Worm (Caenorhabditis elegans) whole organism, mixed stage, embryonic: ENCODE data around the gene ndub-8.

ENCODE experiments used
- M03D4.4 ChIP-seq: sonication (generic microtip); optimal IDR thresholded peaks from 2 replicates; lab custom pipeline; 2017; ENCODE audit warnings: mild to moderate bottlenecking, missing genetic modification characterization, missing compliant biosample characterization
- bed-3 ChIP-seq: fragments of 200-800 bp; sonication (Bioruptor generic); optimal IDR thresholded peaks from 3 replicates; lab custom pipeline; 2018; ENCODE audit warnings: mild to moderate bottlenecking, missing genetic modification characterization, moderate library complexity, missing compliant biosample characterization
- blmp-1 ChIP-seq: fragments of 150-350 bp; optimal IDR thresholded peaks from 2 replicates; lab custom pipeline; 2014; ENCODE audit warnings: missing biosample characterization, missing genetic modification characterization
- ceh-39 ChIP-seq: fragments of 150-350 bp; optimal IDR thresholded peaks from 2 replicates; lab custom pipeline; 2014; ENCODE audit warnings: missing biosample characterization, missing genetic modification characterization
- ceh-43 ChIP-seq: fragments of 200-800 bp; sonication (Bioruptor generic); optimal IDR thresholded peaks from 2 replicates; lab custom pipeline; 2018; ENCODE audit warnings: mild to moderate bottlenecking, missing genetic modification characterization, moderate library complexity, missing compliant biosample characterization
- ceh-83 ChIP-seq: fragments of 200-800 bp; sonication (Bioruptor generic); optimal IDR thresholded peaks from 2 replicates; lab custom pipeline; 2018; ENCODE audit warnings: mild to moderate bottlenecking, missing genetic modification characterization, missing compliant biosample characterization
- ces-1 ChIP-seq: fragments of 150-350 bp; optimal IDR thresholded peaks from 2 replicates; lab custom pipeline; 2014; ENCODE audit warnings: missing biosample characterization, missing genetic modification reagents, missing genetic modification characterization
- cnd-1 ChIP-seq: fragments of 200-800 bp; sonication (Bioruptor generic); optimal IDR thresholded peaks from 2 replicates; lab custom pipeline; 2018; ENCODE audit warnings: mild to moderate bottlenecking, missing genetic modification characterization, missing compliant biosample characterization
- drap-1 ChIP-seq: fragments of 200-800 bp; sonication (Bioruptor generic); optimal IDR thresholded peaks from 3 replicates; lab custom pipeline; 2018; ENCODE audit warnings: mild to moderate bottlenecking, missing genetic modification characterization, missing compliant biosample characterization
- elt-1 ChIP-seq: sonication (generic microtip); optimal IDR thresholded peaks from 2 replicates; lab custom pipeline; 2017; ENCODE audit warnings: missing genetic modification characterization, mild to moderate bottlenecking, missing compliant biosample characterization, antibody characterized with exemption, moderate library complexity, borderline replicate concordance; ENCODE audit not compliant: insufficient read depth
- elt-3 ChIP-seq: fragments of 150-350 bp; optimal IDR thresholded peaks from 2 replicates; lab custom pipeline; 2014; ENCODE audit warnings: missing biosample characterization, missing genetic modification characterization
- flh-1 ChIP-seq: fragments of 200-800 bp; sonication (Bioruptor generic); optimal IDR thresholded peaks from 2 replicates; lab custom pipeline; 2018; ENCODE audit warnings: mild to moderate bottlenecking, missing genetic modification characterization, moderate library complexity, missing compliant biosample characterization
- ham-2 ChIP-seq: fragments of 200-800 bp; sonication (Bioruptor generic); optimal IDR thresholded peaks from 2 replicates; lab custom pipeline; 2018; ENCODE audit warnings: mild to moderate bottlenecking, missing genetic modification characterization, missing compliant biosample characterization
- hlh-1 ChIP-seq: fragments of 150-350 bp; optimal IDR thresholded peaks from 2 replicates; lab custom pipeline; 2014; ENCODE audit warnings: missing biosample characterization, missing genetic modification reagents, missing genetic modification characterization
- lin-13 ChIP-seq: fragments of 150-350 bp; optimal IDR thresholded peaks from 2 replicates; lab custom pipeline; 2014; ENCODE audit warnings: missing biosample characterization, missing genetic modification characterization
- lin-32 ChIP-seq: fragments of 200-800 bp; sonication (Bioruptor generic); optimal IDR thresholded peaks from 2 replicates; lab custom pipeline; 2018; ENCODE audit warnings: mild to moderate bottlenecking, missing genetic modification characterization, missing compliant biosample characterization
- lsy-2 ChIP-seq: fragments of 150-350 bp; optimal IDR thresholded peaks from 2 replicates; lab custom pipeline; 2014; ENCODE audit warnings: missing biosample characterization, missing genetic modification characterization
- mab-5 ChIP-seq: fragments of 150-350 bp; optimal IDR thresholded peaks from 2 replicates; lab custom pipeline; 2014; ENCODE audit warnings: missing biosample characterization, missing genetic modification characterization
- mls-2 ChIP-seq: sonication (generic microtip); optimal IDR thresholded peaks from 2 replicates; lab custom pipeline; 2016; ENCODE audit warnings: mild to moderate bottlenecking, missing genetic modification characterization, moderate library complexity, missing compliant biosample characterization
- nhr-12 ChIP-seq: fragments of 150-350 bp; optimal IDR thresholded peaks from 2 replicates; lab custom pipeline; 2014; ENCODE audit warnings: missing biosample characterization, missing genetic modification characterization
- nhr-2 ChIP-seq: fragments of 150-350 bp; optimal IDR thresholded peaks from 2 replicates; lab custom pipeline; 2014; ENCODE audit warnings: missing biosample characterization, missing genetic modification characterization
- nhr-28 ChIP-seq: fragments of 150-350 bp; optimal IDR thresholded peaks from 2 replicates; lab custom pipeline; 2014; ENCODE audit warnings: missing biosample characterization, missing genetic modification characterization
- nhr-76 ChIP-seq: sonication (generic microtip); optimal IDR thresholded peaks from 2 replicates; lab custom pipeline; 2017; ENCODE audit warnings: missing biosample characterization, missing genetic modification characterization
- pha-4 ChIP-seq: fragments of 150-350 bp; optimal IDR thresholded peaks from 2 replicates; lab custom pipeline; 2018; ENCODE audit warnings: missing biosample characterization, missing genetic modification reagents, missing genetic modification characterization
- sem-2 ChIP-seq: fragments of 200-800 bp; sonication (Bioruptor generic); optimal IDR thresholded peaks from 2 replicates; lab custom pipeline; 2018; ENCODE audit warnings: mild to moderate bottlenecking, missing genetic modification characterization, missing compliant biosample characterization
- snpc-4 ChIP-seq: fragments of 150-350 bp; optimal IDR thresholded peaks from 2 replicates; lab custom pipeline; 2014; ENCODE audit warnings: missing biosample characterization, missing genetic modification characterization
- sptf-1 ChIP-seq: sonication (generic microtip); optimal IDR thresholded peaks from 2 replicates; lab custom pipeline; 2017; ENCODE audit warnings: mild to moderate bottlenecking, missing genetic modification characterization, moderate library complexity, missing compliant biosample characterization
- tbx-8 ChIP-seq: fragments of 200-800 bp; sonication (Bioruptor generic); optimal IDR thresholded peaks from 2 replicates; lab custom pipeline; 2018; ENCODE audit warnings: mild to moderate bottlenecking, missing genetic modification characterization, moderate library complexity, missing compliant biosample characterization
- unc-120 ChIP-seq: sonication (generic microtip); optimal IDR thresholded peaks from 2 replicates; lab custom pipeline; 2017; ENCODE audit warnings: missing genetic modification characterization, missing compliant biosample characterization; ENCODE audit not compliant: poor library complexity, severe bottlenecking
- unc-39 ChIP-seq: fragments of 150-350 bp; optimal IDR thresholded peaks from 2 replicates; lab custom pipeline; 2014; ENCODE audit warnings: missing biosample characterization, missing genetic modification characterization
- unc-62 ChIP-seq: fragments of 150-350 bp; optimal IDR thresholded peaks from 2 replicates; lab custom pipeline; 2014; ENCODE audit warnings: missing biosample characterization, missing genetic modification reagents, missing genetic modification characterization
- zip-8 ChIP-seq: fragments of 150-350 bp; optimal IDR thresholded peaks from 2 replicates; lab custom pipeline; 2014; ENCODE audit warnings: missing biosample characterization, missing genetic modification characterization
- ztf-11 ChIP-seq: fragments of 150-350 bp; optimal IDR thresholded peaks from 2 replicates; lab custom pipeline; 2014; ENCODE audit warnings: missing biosample characterization, missing genetic modification characterization

The ndub-8 gene

DNA sequence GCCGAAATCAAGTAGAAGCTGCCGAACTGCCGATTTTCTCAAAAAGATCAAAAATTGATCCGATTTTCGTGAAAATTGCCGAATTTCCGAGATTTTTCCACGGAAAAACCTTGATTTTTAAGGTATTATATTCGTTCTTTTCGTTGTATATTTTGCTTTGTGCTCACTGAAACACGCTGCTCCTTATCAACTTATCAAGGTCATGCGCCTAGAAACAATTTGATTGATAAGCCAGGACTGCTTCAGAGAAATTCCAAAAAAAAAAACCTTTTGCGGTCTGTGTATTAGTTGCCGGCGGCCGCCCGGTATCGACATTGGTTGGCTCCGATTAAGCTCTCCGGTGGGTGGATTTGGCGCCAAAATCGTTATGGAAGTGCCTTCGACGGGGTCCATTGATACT lies 10.2 kb upstream of the ndub-8 start:
- TF ChIP-seq sptf-1 (tag; lab: Kevin White, UChicago) (no peak), nhr-28 (tag; lab: Kevin White, UChicago) (no peak), snpc-4 (tag; lab: Kevin White, UChicago) (no peak), mls-2 (no peak), zip-8 (tag; lab: Kevin White, UChicago) (no peak), lin-32 (no peak)

DNA sequence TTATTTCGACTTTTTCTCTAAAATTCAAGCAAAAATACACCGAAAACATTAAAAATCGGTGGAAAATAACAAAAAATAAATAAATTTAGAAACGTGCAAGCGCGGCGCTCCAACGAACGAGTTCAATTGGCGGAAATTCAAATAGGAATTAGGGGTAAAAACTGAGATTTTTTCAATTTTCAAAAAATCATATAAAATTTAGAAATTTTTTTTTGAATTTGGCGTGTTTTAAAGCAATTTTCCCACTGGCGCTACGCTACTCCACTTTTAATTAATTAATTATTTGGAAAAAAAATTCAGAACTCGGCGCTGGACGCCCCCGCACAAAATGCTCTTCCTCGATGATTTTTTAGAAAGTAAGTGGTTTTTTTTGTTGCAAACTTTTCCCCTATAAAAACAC lies 3.1 kb downstream of the ndub-8 start, which contains the start of gene ing-3:
Gene ing-3, plus strand, starts transcription at position 301 of the 400 bp plus-strand sequence.
- no peak for TF ChIP-seq ces-1 (GFP tag; lab: Kevin White, UChicago)
- no peak for TF ChIP-seq elt-3
- no peak for TF ChIP-seq nhr-28 (tag; lab: Kevin White, UChicago)
- no peak for TF ChIP-seq nhr-76 (tag; lab: Kevin White, UChicago)
- TF ChIP-seq ceh-83 (GFP tag; lab: Kevin White, UChicago), result no peak
- TF ChIP-seq ceh-43 (GFP tag; lab: Kevin White, UChicago), result no peak
- no peak for TF ChIP-seq sptf-1 (tag; lab: Kevin White, UChicago)
- TF ChIP-seq blmp-1 (tag; lab: Kevin White, UChicago), result no peak
- TF ChIP-seq elt-1 (tag; lab: Kevin White, UChicago), result no peak
- TF ChIP-seq zip-8 (tag; lab: Kevin White, UChicago), result no peak
- no peak for TF ChIP-seq nhr-2 (tag; lab: Kevin White, UChicago)
- no peak for TF ChIP-seq mab-5 (tag; lab: Kevin White, UChicago)
- TF ChIP-seq lin-13 (tag; lab: Kevin White, UChicago), result no peak
- TF ChIP-seq mls-2, result no peak
- no peak for TF ChIP-seq cnd-1
- no peak for TF ChIP-seq pha-4 (tag; lab: Kevin White, UChicago)
- TF ChIP-seq, all 35 proteins: peak for 0

DNA sequence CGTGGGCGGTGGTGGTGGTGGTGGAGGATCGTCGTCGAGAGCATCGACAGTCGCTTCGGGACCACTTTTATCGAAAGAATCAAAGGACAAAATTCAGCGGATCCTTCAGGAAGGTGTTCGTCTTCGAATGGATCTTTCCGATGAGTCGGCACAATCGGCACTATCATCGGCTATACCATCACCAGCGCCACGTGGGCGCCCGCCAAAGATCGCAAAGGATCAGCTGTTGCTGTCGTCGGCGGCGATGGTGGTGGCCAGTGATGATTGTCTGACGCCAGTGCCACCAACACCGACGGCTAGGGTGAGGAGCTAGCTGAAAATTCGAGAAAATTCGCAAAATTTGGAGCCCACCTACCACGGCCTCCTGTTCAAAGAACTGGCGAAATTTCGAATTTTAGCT lies 5.3 kb downstream of the ndub-8 start:
- TF ChIP-seq mab-5 (tag; lab: Kevin White, UChicago) (no peak), elt-1 (tag; lab: Kevin White, UChicago) (no peak), ceh-83 (GFP tag; lab: Kevin White, UChicago) (no peak), cnd-1 (no peak), zip-8 (tag; lab: Kevin White, UChicago) (no peak), nhr-76 (tag; lab: Kevin White, UChicago) (no peak)

DNA sequence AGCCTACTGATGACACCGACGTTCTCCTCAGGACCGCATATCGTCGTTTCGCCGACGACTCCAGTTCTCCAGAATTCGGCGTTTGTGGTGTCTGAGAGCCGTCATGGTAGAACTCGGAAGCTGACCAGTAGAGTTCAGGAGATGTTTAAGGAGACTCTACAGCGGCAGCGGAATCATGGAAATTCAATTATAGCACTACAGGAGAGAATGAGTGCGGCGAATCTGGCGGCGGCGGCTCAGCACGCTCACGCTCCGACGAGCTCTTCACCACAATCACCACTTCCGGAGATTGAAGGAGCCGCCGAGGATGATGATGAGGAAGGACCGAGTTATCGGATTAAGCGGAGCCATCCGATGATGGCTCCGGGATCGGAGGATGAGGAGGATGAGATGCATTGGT lies 6.9 kb downstream of the ndub-8 start:
- TF ChIP-seq nhr-76 (tag; lab: Kevin White, UChicago) (no peak), M03D4.4 (tag; lab: Kevin White, UChicago) (no peak), snpc-4 (tag; lab: Kevin White, UChicago) (no peak), sptf-1 (tag; lab: Kevin White, UChicago) (no peak), tbx-8 (no peak), sem-2 (GFP tag; lab: Kevin White, UChicago) (no peak), elt-1 (tag; lab: Kevin White, UChicago) (no peak), ham-2 (GFP tag; lab: Kevin White, UChicago) (no peak), pha-4 (tag; lab: Kevin White, UChicago) (no peak), mab-5 (tag; lab: Kevin White, UChicago) (no peak), ceh-43 (GFP tag; lab: Kevin White, UChicago) (no peak), nhr-2 (tag; lab: Kevin White, UChicago) (no peak), lsy-2 (tag; lab: Kevin White, UChicago) (no peak), unc-120 (no peak), unc-62 (GFP tag; lab: Kevin White, UChicago) (no peak), zip-8 (tag; lab: Kevin White, UChicago) (no peak), unc-39 (no peak), bed-3 (GFP tag; lab: Kevin White, UChicago) (no peak)

DNA sequence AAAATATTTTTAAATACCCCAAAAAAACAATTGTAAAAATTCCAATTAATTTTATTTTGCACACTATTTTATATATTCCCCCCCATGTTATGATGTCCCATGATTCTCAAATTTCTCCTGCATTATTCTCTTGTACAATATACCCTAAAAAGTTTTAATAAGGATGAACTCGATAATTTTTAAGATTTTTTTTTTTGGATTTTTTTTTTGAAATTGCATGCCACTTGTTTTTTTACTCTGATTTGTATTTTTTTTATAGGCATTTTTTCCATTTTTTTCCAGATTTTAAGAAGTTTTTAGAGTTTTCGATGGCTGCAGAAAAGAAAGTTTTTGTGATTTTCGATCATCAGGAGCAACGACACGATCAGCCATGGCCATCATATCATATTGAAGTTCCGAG lies 9.7 kb downstream of the ndub-8 start, which contains the start of gene hda-10:
Gene hda-10, plus strand, starts transcription at position 301 of the 400 bp plus-strand sequence.
- TF ChIP-seq drap-1 (no peak), sptf-1 (tag; lab: Kevin White, UChicago) (no peak), M03D4.4 (tag; lab: Kevin White, UChicago) (no peak), flh-1 (GFP tag; lab: Kevin White, UChicago) (no peak), unc-39 (no peak), ztf-11 (no peak), pha-4 (tag; lab: Kevin White, UChicago) (no peak), snpc-4 (tag; lab: Kevin White, UChicago) (no peak), unc-120 (no peak), ces-1 (GFP tag; lab: Kevin White, UChicago) (no peak), sem-2 (GFP tag; lab: Kevin White, UChicago) (no peak), lin-13 (tag; lab: Kevin White, UChicago) (no peak), ceh-39 (tag; lab: Kevin White, UChicago) (no peak), ceh-83 (GFP tag; lab: Kevin White, UChicago) (no peak), nhr-12 (tag; lab: Kevin White, UChicago) (no peak), hlh-1 (no peak), blmp-1 (tag; lab: Kevin White, UChicago) (no peak), tbx-8 (no peak), zip-8 (tag; lab: Kevin White, UChicago) (no peak), unc-62 (GFP tag; lab: Kevin White, UChicago) (no peak)
